Worm (Caenorhabditis elegans): ENCODE measurements around the gene gld-3.
A peak's percentile ranks its signal among the peaks of the same experiment; 100 is the strongest.

gld-3 gene

ce11 chrII:7183493-7184272 lies 51.2 kb downstream of the gld-3 start, which contains the start of gene pdl-1 (continued):
- TF ChIP-seq unc-62 (GFP tag; optimal IDR thresholded peaks at IDR 0.05 in 1 of 2) (peak in 1 of 2 experiments; percentile 89), unc-62 (tag; optimal IDR thresholded peaks at IDR 0.05) (peak; percentile 11), Y105C5A.15 (GFP tag; IDR thresholded peaks at IDR 0.05) (0 out of 2 replicates have a peak, but pooled peaks have one; percentile 68), egl-27 (tag; optimal IDR thresholded peaks at IDR 0.05) (no peak), mdl-1 (tag; optimal IDR thresholded peaks at IDR 0.05) (peak in 1 of 2 experiments; percentile 7), mdt-29 (GFP tag; IDR thresholded peaks at IDR 0.05) (peak; percentile 85), egl-43 (GFP tag; IDR thresholded peaks at IDR 0.05) (peak; percentile 98), aly-2 (tag; optimal IDR thresholded peaks at IDR 0.05) (no peak)

- TF ChIP-seq aha-1 (tag), result peak; percentile 26
- no peak for TF ChIP-seq cey-2 (tag; optimal IDR thresholded peaks at IDR 0.05; ENCODE audit: borderline replicate concordance, insufficient read depth)
- TF ChIP-seq F26F4.8 (GFP tag; conservative IDR thresholded peaks at IDR 0.05), result no peak
- peak in 1 of 2 experiments; percentile 97 for TF ChIP-seq unc-62 (GFP tag; optimal IDR thresholded peaks at IDR 0.05 in 1 of 2)
- no peak for TF ChIP-seq unc-62 (tag; optimal IDR thresholded peaks at IDR 0.05)
- TF ChIP-seq ama-1 (optimal IDR thresholded peaks at IDR 0.05), result no peak
Observed at ce11 chrII:7186117-7186516, 53.7 kb downstream of the gld-3 start.

ce11 chrII:7187110-7187509 lies 54.7 kb downstream of the gld-3 start, which contains the start of gene C27H5.6:
C27H5.6 (minus strand) TSS chrII:7187210.
- TF ChIP-seq snpc-1.2 (GFP tag; IDR thresholded peaks at IDR 0.05) (no peak), mes-2 (tag; optimal IDR thresholded peaks at IDR 0.05; ENCODE audit: poor library complexity, severe bottlenecking) (no peak), D1046.2 (GFP tag; IDR thresholded peaks at IDR 0.05) (no peak), ctbp-1 (GFP tag; IDR thresholded peaks at IDR 0.05) (no peak), jun-1 (tag; optimal IDR thresholded peaks at IDR 0.05) (no peak)

Measured in whole organism, L4 larva.